Worm (Caenorhabditis elegans) whole organism, young adult: ENCODE measurements around the gene T23B12.11.

Experiments
- K11D2.4 ChIP-seq: fragments of 200-800 bp; sonication (Bioruptor generic); IDR thresholded peaks from 2 replicates; pipeline ENCODE4 v1.3.6; 2022; ENCODE audit warnings: missing genetic modification reagents, missing genetic modification characterization, missing compliant biosample characterization
- bed-1 ChIP-seq: fragments of 200-800 bp; sonication (Bioruptor generic); IDR thresholded peaks from 2 replicates; pipeline ENCODE4 v1.3.6; 2022; ENCODE audit warnings: missing genetic modification reagents, missing genetic modification characterization, missing compliant biosample characterization
- ceh-79 ChIP-seq: sonication (generic microtip); optimal IDR thresholded peaks from 2 replicates; lab custom pipeline; 2017; ENCODE audit warnings: mild to moderate bottlenecking, missing genetic modification characterization, missing compliant biosample characterization
- pha-4 ChIP-seq: fragments of 150-350 bp; sonication (generic microtip); optimal IDR thresholded peaks from 2 replicates; lab custom pipeline; 2014; ENCODE audit warnings: missing biosample characterization, missing genetic modification reagents, missing genetic modification characterization

DNA sequence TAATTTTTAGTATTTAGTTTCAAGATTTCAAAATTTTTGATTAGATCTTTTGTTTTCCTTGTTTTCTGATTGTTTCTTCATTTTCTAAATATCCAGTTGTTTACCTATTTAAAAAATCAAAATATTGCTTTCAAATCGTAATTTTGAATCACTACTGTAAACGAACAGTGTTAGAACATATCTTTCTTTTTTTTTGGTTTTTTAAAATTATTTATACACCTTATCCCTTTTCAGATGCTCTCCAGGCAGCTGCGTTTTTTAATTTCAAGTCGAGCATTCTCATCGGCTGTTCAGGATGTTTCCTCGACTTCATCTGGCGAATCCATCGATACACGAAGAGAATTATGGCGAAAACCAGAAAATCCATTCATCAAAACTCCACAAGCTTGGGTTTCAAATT lies 11.8 kb downstream of the T23B12.11 start, which contains the start of gene mrpl-4:
- no peak for TF ChIP-seq K11D2.4 (GFP tag; lab: Robert Waterston, UW)
- no peak for TF ChIP-seq pha-4 (tag; lab: Kevin White, UChicago)
- TF ChIP-seq bed-1, result no peak
- TF ChIP-seq ceh-79 (tag; lab: Kevin White, UChicago), result no peak
